Fruit fly (Drosophila melanogaster) Kc167 (cell line): ENCODE measurements around the gene CG33287.

Experiments
- insv ChIP-seq: fragments of >200 bp; optimal IDR thresholded peaks from 3 replicates; lab custom pipeline; 2018; ENCODE audit warnings: missing external identifiers
- psq ChIP-seq: fragments of >200 bp; optimal IDR thresholded peaks from 2 replicates; lab custom pipeline; 2017; ENCODE audit warnings: missing external identifiers

dm6 chr3L:20988862-20989261 lies 18.4 kb upstream of the CG33287 start:
- TF ChIP-seq psq (lab: Kevin White, UChicago), result no peak
- no peak for TF ChIP-seq insv (lab: Kevin White, UChicago)
